Worm (Caenorhabditis elegans): ENCODE data around the gene mlt-11.

DNA sequence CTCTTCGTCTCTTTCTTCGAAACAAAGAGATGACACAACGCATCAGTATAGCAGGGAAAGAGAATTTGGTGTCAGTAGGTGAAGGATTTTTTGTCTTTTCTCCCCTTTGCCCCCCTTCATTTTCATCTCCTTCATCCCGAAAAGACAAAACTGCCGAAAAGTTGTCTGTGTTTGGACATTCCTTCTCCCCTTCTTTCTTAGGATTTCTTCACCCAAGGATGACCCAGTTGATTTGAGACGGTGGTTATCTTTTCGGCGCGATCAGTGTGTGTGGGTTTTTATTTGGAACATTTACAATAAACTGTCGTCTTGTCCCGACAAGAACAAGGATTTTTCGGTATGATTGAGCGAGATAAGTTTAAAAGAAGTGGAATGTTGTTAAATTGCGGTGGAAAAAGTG lies 4.5 kb upstream of the mlt-11 start:
- TF ChIP-seq elt-1 (tag; optimal IDR thresholded peaks at IDR 0.05; ENCODE audit: borderline replicate concordance, insufficient read depth) (peak; percentile 25), ztf-11 (tag; optimal IDR thresholded peaks at IDR 0.05) (no peak), nhr-76 (tag; optimal IDR thresholded peaks at IDR 0.05) (no peak), tbx-8 (GFP tag; optimal IDR thresholded peaks at IDR 0.05) (no peak), unc-62 (GFP tag; optimal IDR thresholded peaks at IDR 0.05) (no peak), mep-1 (tag; optimal IDR thresholded peaks at IDR 0.05) (no peak), hlh-1 (tag; optimal IDR thresholded peaks at IDR 0.05) (no peak), sem-2 (GFP tag; optimal IDR thresholded peaks at IDR 0.05) (no peak), ces-1 (GFP tag; optimal IDR thresholded peaks at IDR 0.05) (no peak), lsy-2 (tag; optimal IDR thresholded peaks at IDR 0.05) (no peak)

Measured in whole organism, mixed stage, embryonic.